Fruit fly (Drosophila melanogaster): ENCODE data around the gene Usp32.

Gene Usp32

dm6 chr3L:19870843-19871666, at the start of gene Usp32, which contains the start of gene Rab8:
Gene Usp32 (plus strand): TSS chr3L:19871139.
Gene Rab8 (minus strand): TSS chr3L:19871078.
- TF ChIP-seq CG15336 (GFP tag; IDR thresholded peaks at IDR 0.05) = 0 out of 2 replicates have a peak, but pooled peaks have one; percentile 20
- TF ChIP-seq dsx (GFP tag; optimal IDR thresholded peaks at IDR 0.05; ENCODE audit: poor library complexity, severe bottlenecking) = peak; percentile 2
- TF ChIP-seq Lpt (GFP tag; optimal IDR thresholded peaks at IDR 0.05) = peak; percentile 3
- no peak for TF ChIP-seq CG10669 (GFP tag; optimal IDR thresholded peaks at IDR 0.05)
- TF ChIP-seq dac (GFP tag; optimal IDR thresholded peaks at IDR 0.05) = no peak
- TF ChIP-seq net (GFP tag; optimal IDR thresholded peaks at IDR 0.05) = no peak
- TF ChIP-seq CG8632 (GFP tag; optimal IDR thresholded peaks at IDR 0.05) = peak; percentile 28
- TF ChIP-seq Ets96B (tag; optimal IDR thresholded peaks at IDR 0.05) = no peak
- no peak for TF ChIP-seq spab (GFP tag; optimal IDR thresholded peaks at IDR 0.05)
- TF ChIP-seq CG16779 (tag; optimal IDR thresholded peaks at IDR 0.05) = peak; percentile 5
- no peak for TF ChIP-seq achi (GFP tag; optimal IDR thresholded peaks at IDR 0.05)
- peak; percentile 76 for TF ChIP-seq vri (GFP tag; optimal IDR thresholded peaks at IDR 0.05)
- peak; percentile 42; the same call in 2 of the 3 replicates for TF ChIP-seq CG6163 (GFP tag; IDR thresholded peaks at IDR 0.05)
- 0 out of 3 replicates have a peak, but pooled peaks have one; percentile 36 for TF ChIP-seq eg (GFP tag; IDR thresholded peaks at IDR 0.05)
- TF ChIP-seq CG9139 (GFP tag; optimal IDR thresholded peaks at IDR 0.05) = peak; percentile 39
- TF ChIP-seq ss (GFP tag; optimal IDR thresholded peaks at IDR 0.05) = peak in 1 of 2 experiments; percentile 66
- peak; percentile 11 for TF ChIP-seq CG34406 (GFP tag; optimal IDR thresholded peaks at IDR 0.05)
- no peak for TF ChIP-seq CG11294 (GFP tag; IDR thresholded peaks at IDR 0.05)
- peak; percentile 13 to 18 for TF ChIP-seq salr (GFP tag; optimal IDR thresholded peaks at IDR 0.05)
- TF ChIP-seq Smox (GFP tag; optimal IDR thresholded peaks at IDR 0.05) = no peak
- no peak for TF ChIP-seq fd85E (GFP tag; optimal IDR thresholded peaks at IDR 0.05)
- peak; percentile 59 for TF ChIP-seq Met (GFP tag; optimal IDR thresholded peaks at IDR 0.05)
- TF ChIP-seq esn (GFP tag; optimal IDR thresholded peaks at IDR 0.05) = peak; percentile 68
- peak; percentile 71 for TF ChIP-seq Sox102F (GFP tag; optimal IDR thresholded peaks at IDR 0.05)
- TF ChIP-seq Hr39 (GFP tag; optimal IDR thresholded peaks at IDR 0.05) = no peak
- TF ChIP-seq CG11762 (GFP tag; optimal IDR thresholded peaks at IDR 0.05; ENCODE audit: insufficient read depth) = no peak
- peak; percentile 37 for TF ChIP-seq Sox14 (GFP tag; optimal IDR thresholded peaks at IDR 0.05)
- TF ChIP-seq CG3919 (GFP tag; optimal IDR thresholded peaks at IDR 0.05) = no peak
- TF ChIP-seq CG7368 (GFP tag; optimal IDR thresholded peaks at IDR 0.05) = peak; percentile 1
- 0 out of 2 replicates have a peak, but pooled peaks have one; percentile 23 for TF ChIP-seq Gug (GFP tag; IDR thresholded peaks at IDR 0.05)
- peak; percentile 87 for TF ChIP-seq Eip78C (GFP tag)
- peak; percentile 64 for TF ChIP-seq CG3032 (tag; optimal IDR thresholded peaks at IDR 0.05)
- no peak for TF ChIP-seq CG4318 (GFP tag; optimal IDR thresholded peaks at IDR 0.05)
- TF ChIP-seq acj6 (GFP tag; optimal IDR thresholded peaks at IDR 0.05) = peak; percentile 28
- peak; percentile 57 for TF ChIP-seq CG31627 (GFP tag; optimal IDR thresholded peaks at IDR 0.05)
- no peak for TF ChIP-seq OdsH (GFP tag; optimal IDR thresholded peaks at IDR 0.05)
- no peak for TF ChIP-seq CG8119 (GFP tag; IDR thresholded peaks at IDR 0.05)
- peak; percentile 65 for TF ChIP-seq cyc (GFP tag; optimal IDR thresholded peaks at IDR 0.05)
- no peak for TF ChIP-seq fd59A (GFP tag; optimal IDR thresholded peaks at IDR 0.05)
- TF ChIP-seq CG6854 (GFP tag; optimal IDR thresholded peaks at IDR 0.05) = no peak
- TF ChIP-seq CG6808 (GFP tag; optimal IDR thresholded peaks at IDR 0.05) = no peak
- no peak for TF ChIP-seq pdm3 (GFP tag; optimal IDR thresholded peaks at IDR 0.05)
- no peak for TF ChIP-seq Hr38 (GFP tag; optimal IDR thresholded peaks at IDR 0.05)
- TF ChIP-seq topi (GFP tag; optimal IDR thresholded peaks at IDR 0.05) = peak; percentile 50
- TF ChIP-seq CG8319 (GFP tag; optimal IDR thresholded peaks at IDR 0.05) = no peak
- no peak for TF ChIP-seq Eip93F (GFP tag; optimal IDR thresholded peaks at IDR 0.05)
- no peak for TF ChIP-seq Sox15 (GFP tag; optimal IDR thresholded peaks at IDR 0.05)
- TF ChIP-seq Hr4 (GFP tag; optimal IDR thresholded peaks at IDR 0.05) = peak; percentile 3
- TF ChIP-seq CG1621 (tag; optimal IDR thresholded peaks at IDR 0.05) = peak; percentile 99
- peak; percentile 76 for TF ChIP-seq svp (GFP tag)
